Worm (Caenorhabditis elegans) whole organism, midembryonic: ENCODE results near the gene C27D6.11.
"Not testable (repeated sequence)": the region's sequence is repeated elsewhere in the genome, so short reads cannot be mapped to it uniquely, and the experiment has no call there.

ENCODE experiments used
- T22C8.4 ChIP-seq: fragments of 200-800 bp; sonication (Bioruptor generic); IDR thresholded peaks from 2 replicates; pipeline ENCODE4 v1.3.6; 2022; ENCODE audit warnings: missing genetic modification characterization, missing compliant biosample characterization
- cog-1 ChIP-seq: sonication (generic microtip); optimal IDR thresholded peaks from 2 replicates; lab custom pipeline; 2016; ENCODE audit warnings: missing genetic modification characterization, missing compliant biosample characterization
- flt-1 ChIP-seq: fragments of 200-800 bp; sonication (Bioruptor generic); IDR thresholded peaks from 2 replicates; pipeline ENCODE4 v1.3.6; 2022; ENCODE audit warnings: missing genetic modification characterization, missing compliant biosample characterization
- klf-2 ChIP-seq: fragments of 200-800 bp; sonication (Bioruptor generic); conservative IDR thresholded peaks from 2 replicates; pipeline ENCODE4 v1.3.6; 2022; ENCODE audit warnings: missing genetic modification reagents, missing genetic modification characterization, missing compliant biosample characterization
- med-1 ChIP-seq: sonication (generic microtip); optimal IDR thresholded peaks from 2 replicates; lab custom pipeline; 2017; ENCODE audit warnings: missing genetic modification characterization, mild to moderate bottlenecking, missing compliant biosample characterization, antibody characterized with exemption, missing genetic modification reagents; ENCODE audit not compliant: insufficient read depth
- ref-1 ChIP-seq: fragments of 200-800 bp; sonication (Bioruptor generic); conservative IDR thresholded peaks from 2 replicates; pipeline ENCODE4 v1.3.6; 2022; ENCODE audit warnings: missing genetic modification reagents, missing genetic modification characterization, missing compliant biosample characterization
- tab-1 ChIP-seq: fragments of 200-800 bp; sonication (Bioruptor generic); IDR thresholded peaks from 2 replicates; pipeline ENCODE4 v1.3.6; 2022; ENCODE audit warnings: missing genetic modification characterization, missing compliant biosample characterization
- ztf-23 ChIP-seq: fragments of 200-800 bp; sonication (Bioruptor generic); IDR thresholded peaks from 2 replicates; pipeline ENCODE4 v1.3.6; 2022; ENCODE audit warnings: missing genetic modification reagents, missing genetic modification characterization, missing compliant biosample characterization
- ztf-29 ChIP-seq: fragments of 200-800 bp; sonication (Bioruptor generic); IDR thresholded peaks from 2 replicates; pipeline ENCODE4 v1.3.6; 2022; ENCODE audit warnings: missing genetic modification reagents, missing genetic modification characterization, missing compliant biosample characterization

C27D6.11 gene

DNA sequence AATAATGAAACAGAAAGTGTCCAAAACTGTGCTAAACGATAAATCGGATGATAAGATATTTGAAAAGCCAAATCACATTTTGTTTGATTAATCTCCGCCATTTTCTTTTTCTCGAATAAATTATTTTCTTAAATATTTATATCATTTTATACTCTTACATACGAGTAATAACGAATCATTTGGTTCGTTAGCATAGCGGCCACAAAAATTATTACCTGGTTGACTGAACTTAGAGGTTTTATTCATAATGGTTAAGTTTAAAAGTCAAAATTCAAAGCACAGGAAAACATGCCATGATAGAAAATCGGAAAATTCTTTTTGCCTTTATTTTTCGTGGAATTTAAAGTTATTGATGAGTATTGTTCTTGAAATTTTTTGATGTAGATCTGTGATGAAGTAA, 2.3 kb upstream of the C27D6.11 start, which contains the start of gene srb-5:
TSS of gene srb-5 (minus strand) at position 101 of the 400 bp plus-strand sequence.
- TF ChIP-seq flt-1 (GFP tag; lab: Robert Waterston, UW), result no peak

DNA sequence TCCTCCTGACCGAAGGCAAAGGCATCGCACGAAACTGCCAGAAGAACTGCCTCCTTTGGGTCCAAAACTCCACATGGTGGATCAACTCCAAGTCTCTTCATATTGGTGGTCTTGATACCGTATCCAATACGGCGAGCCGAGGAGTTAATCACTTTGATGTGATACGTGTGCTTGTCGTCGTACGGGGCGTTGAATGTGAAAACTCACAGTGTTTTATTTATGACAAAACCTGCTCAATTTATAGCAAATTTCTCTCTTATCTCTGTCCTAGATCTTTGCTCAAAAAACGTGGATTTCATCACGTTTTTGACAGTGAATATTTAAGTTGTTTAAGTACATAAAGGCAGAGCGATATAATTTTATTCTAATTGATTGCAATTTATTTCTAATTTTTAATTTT, 2.2 kb downstream of the C27D6.11 start, which contains the start of gene F58A6.9:
TSS of gene F58A6.9 (minus strand) at position 101 of the 400 bp plus-strand sequence.
- not testable (repeated sequence) for TF ChIP-seq ztf-29 (GFP tag; lab: Robert Waterston, UW); T22C8.4 (GFP tag; lab: Robert Waterston, UW); cog-1 (tag; lab: Kevin White, UChicago)

DNA sequence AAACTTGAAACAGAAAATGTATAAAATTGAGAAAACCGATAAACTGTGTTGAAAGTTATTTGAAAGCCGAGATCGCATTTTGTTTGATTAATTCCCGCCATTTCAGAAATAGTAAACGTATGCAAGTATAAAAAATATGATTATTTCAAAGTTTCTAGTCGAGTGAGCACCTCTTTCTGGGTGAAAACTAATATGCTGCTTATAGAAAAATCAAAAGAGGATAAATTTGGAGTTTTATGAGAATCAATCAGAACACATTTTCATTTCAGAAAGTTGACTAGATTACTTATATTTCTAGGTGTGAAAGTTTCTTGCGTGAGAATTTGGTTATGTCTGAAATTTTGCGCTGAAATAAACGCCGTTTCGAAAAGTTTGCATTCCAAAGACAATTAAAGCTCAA, 3.5 kb downstream of the C27D6.11 start, which contains the start of gene srb-13:
TSS of gene srb-13 (minus strand) at position 101 of the 400 bp plus-strand sequence.
- TF ChIP-seq T22C8.4 (GFP tag; lab: Robert Waterston, UW) (no peak), ref-1 (GFP tag; lab: Robert Waterston, UW) (no peak), ztf-23 (GFP tag; lab: Robert Waterston, UW) (no peak)

DNA sequence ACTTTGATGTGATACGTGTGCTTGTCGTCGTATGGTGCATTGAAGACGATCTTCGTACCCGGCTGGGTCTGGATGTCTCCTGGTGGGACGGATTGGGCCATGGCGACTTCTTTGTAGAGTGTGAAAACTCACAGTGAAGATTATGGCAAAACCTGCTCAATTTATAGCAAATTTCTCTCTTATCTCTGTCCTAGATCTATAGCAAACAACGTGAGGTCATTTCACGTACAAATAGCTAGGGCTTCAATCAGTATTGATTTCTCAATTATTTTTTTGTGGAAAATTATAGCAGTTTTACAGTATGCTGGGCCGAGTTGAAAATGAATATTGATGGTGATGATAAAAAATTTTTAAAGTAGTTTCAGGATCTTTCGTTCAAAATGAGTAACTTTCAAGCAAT, 4.0 kb downstream of the C27D6.11 start, which contains the start of gene msp-45:
TSS of gene msp-45 (minus strand) at position 101 of the 400 bp plus-strand sequence.
- TF ChIP-seq cog-1 (tag; lab: Kevin White, UChicago), result no peak
- TF ChIP-seq ztf-29 (GFP tag; lab: Robert Waterston, UW), result no peak
- no peak for TF ChIP-seq T22C8.4 (GFP tag; lab: Robert Waterston, UW)
- TF ChIP-seq ref-1 (GFP tag; lab: Robert Waterston, UW), result no peak
- TF ChIP-seq med-1 (GFP tag; lab: Kevin White, UChicago), result no peak
- TF ChIP-seq tab-1 (GFP tag; lab: Robert Waterston, UW), result no peak
- TF ChIP-seq flt-1 (GFP tag; lab: Robert Waterston, UW), result no peak
- no peak for TF ChIP-seq ztf-23 (GFP tag; lab: Robert Waterston, UW)
- no peak for TF ChIP-seq klf-2 (GFP tag; lab: Robert Waterston, UW)

DNA sequence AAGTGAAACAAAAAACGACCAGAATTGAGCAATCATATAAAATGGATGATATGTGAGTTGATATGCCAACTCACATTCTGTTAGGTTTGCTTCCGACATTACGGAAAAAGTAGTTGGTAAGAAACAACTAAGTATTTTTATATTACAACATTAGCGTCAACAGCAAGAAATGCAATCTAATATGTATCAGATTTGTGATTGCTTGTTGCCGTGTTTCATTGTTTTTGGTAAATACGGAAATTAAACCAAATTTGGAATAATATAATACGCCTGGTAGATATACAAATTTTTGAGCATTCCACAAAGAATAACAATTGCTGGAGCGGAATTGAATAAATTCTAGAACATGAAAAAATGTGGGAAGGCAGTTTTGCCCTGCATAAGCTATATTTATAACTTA, 6.5 kb downstream of the C27D6.11 start, which contains the start of gene srb-12:
TSS of gene srb-12 (minus strand) at position 101 of the 400 bp plus-strand sequence.
- no peak for TF ChIP-seq flt-1 (GFP tag; lab: Robert Waterston, UW)
- TF ChIP-seq ztf-29 (GFP tag; lab: Robert Waterston, UW), result no peak
- no peak for TF ChIP-seq klf-2 (GFP tag; lab: Robert Waterston, UW)
- no peak for TF ChIP-seq cog-1 (tag; lab: Kevin White, UChicago)
- TF ChIP-seq med-1 (GFP tag; lab: Kevin White, UChicago), result no peak
- TF ChIP-seq ztf-23 (GFP tag; lab: Robert Waterston, UW), result no peak
- no peak for TF ChIP-seq ref-1 (GFP tag; lab: Robert Waterston, UW)

DNA sequence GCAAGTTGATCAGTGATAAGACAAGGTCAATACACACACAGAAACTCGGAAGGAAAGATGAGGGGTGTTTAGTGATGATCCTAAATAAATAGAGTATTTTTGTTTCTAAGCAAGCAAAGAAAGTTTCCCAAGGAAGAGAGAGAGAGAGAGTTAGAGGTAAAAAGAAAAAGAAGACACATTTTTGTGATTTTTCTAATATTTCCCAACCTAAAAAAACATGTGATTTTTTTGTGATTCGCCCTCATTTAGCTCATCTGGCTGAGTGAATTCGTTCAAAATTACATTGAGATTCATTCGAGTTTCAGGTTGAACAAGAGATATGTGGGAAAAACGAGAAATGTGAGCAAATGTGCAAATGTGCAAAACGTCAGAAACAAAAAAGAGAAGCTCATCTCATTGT, 10.2 kb downstream of the C27D6.11 start, which contains the start of gene srb-16:
TSS of gene srb-16 (minus strand) at position 101 of the 400 bp plus-strand sequence.
- no peak for TF ChIP-seq flt-1 (GFP tag; lab: Robert Waterston, UW)
- no peak for TF ChIP-seq klf-2 (GFP tag; lab: Robert Waterston, UW)
- TF ChIP-seq tab-1 (GFP tag; lab: Robert Waterston, UW), result no peak
- no peak for TF ChIP-seq ztf-23 (GFP tag; lab: Robert Waterston, UW)
- TF ChIP-seq ref-1 (GFP tag; lab: Robert Waterston, UW), result no peak
- no peak for TF ChIP-seq ztf-29 (GFP tag; lab: Robert Waterston, UW)
- TF ChIP-seq T22C8.4 (GFP tag; lab: Robert Waterston, UW), result no peak
- TF ChIP-seq med-1 (GFP tag; lab: Kevin White, UChicago), result no peak
- no peak for TF ChIP-seq cog-1 (tag; lab: Kevin White, UChicago)

DNA sequence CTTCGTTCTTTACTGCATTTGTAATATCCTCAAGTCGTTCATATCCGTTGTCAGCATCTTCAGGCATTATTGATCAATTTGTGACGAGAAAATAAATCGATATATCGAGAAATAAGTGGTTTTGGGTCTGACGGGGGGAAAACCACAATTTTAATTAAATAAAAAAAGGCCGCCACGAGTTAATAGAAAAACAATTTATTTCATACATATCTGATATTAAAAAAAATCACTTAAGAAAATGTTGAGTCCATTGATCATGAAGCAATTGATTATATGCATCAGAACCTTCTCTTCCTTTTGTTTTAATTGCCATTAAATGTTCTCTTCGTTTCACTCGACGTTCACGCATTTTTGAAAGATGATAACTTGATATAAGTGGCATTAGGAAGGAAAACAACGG, 12.7 kb downstream of the C27D6.11 start, which contains the start of gene F58A6.5:
TSS of gene F58A6.5 (minus strand) at position 101 of the 400 bp plus-strand sequence.
- no peak for TF ChIP-seq ref-1 (GFP tag; lab: Robert Waterston, UW)
- TF ChIP-seq ztf-23 (GFP tag; lab: Robert Waterston, UW), result no peak
- TF ChIP-seq cog-1 (tag; lab: Kevin White, UChicago), result no peak
- no peak for TF ChIP-seq tab-1 (GFP tag; lab: Robert Waterston, UW)
- no peak for TF ChIP-seq med-1 (GFP tag; lab: Kevin White, UChicago)
- TF ChIP-seq ztf-29 (GFP tag; lab: Robert Waterston, UW), result no peak
- TF ChIP-seq flt-1 (GFP tag; lab: Robert Waterston, UW), result no peak

DNA sequence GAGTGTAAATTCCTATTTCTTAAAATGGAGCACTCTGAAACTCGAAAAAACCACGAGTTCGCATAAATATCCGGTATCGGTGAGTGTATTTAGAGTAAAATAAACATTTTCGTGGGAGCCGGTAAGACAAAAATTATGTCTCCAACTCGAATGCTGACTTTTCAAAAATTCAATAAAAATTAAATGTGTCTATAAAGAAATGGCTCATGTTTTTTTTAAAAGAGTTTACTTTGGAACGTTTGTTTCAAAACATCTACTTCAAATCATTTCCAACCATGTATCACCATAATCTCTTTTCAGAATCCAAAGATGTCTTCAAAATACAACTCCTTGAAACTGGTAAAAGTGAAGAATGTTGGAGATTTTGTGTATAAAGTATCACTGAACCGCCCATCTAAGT, 18.4 kb downstream of the C27D6.11 start, which contains the start of gene F58A6.1:
TSS of gene F58A6.1 (plus strand) at position 301 of the 400 bp plus-strand sequence.
- TF ChIP-seq cog-1 (tag; lab: Kevin White, UChicago), result no peak
- no peak for TF ChIP-seq klf-2 (GFP tag; lab: Robert Waterston, UW)
- TF ChIP-seq T22C8.4 (GFP tag; lab: Robert Waterston, UW), result no peak
- TF ChIP-seq tab-1 (GFP tag; lab: Robert Waterston, UW), result no peak

DNA sequence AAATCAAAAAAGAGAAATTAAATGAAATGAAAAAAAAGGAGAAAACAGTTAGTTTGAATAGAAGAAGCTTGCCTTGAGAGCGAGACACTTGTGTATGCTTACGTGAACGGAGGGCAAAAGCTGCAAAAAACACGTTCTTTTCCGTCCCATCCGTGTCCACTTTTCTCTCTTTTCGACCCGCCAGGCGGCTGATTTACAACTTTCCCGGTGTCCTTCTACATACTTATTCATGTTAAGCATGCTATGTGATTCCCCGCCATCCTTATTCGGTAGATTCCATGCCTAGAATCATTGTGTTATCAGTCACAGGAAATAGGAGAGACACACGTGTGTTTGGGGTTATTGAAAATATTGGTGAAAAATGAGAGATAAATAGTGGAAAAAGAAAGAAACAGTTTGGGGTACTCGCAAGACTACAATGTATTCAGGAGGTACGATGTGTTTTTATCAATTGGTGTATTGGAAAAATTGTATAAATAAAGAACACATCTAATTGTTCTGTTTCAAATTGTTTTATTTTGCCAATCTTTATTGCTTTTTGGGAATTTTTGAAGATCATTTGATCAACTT, 19.0 kb downstream of the C27D6.11 start, which contains the start of gene nas-29:
TSS of gene nas-29 (minus strand) at position 92 of the 570 bp plus-strand sequence.
- TF ChIP-seq flt-1 (GFP tag; lab: Robert Waterston, UW) (no peak), med-1 (GFP tag; lab: Kevin White, UChicago) (no peak)

DNA sequence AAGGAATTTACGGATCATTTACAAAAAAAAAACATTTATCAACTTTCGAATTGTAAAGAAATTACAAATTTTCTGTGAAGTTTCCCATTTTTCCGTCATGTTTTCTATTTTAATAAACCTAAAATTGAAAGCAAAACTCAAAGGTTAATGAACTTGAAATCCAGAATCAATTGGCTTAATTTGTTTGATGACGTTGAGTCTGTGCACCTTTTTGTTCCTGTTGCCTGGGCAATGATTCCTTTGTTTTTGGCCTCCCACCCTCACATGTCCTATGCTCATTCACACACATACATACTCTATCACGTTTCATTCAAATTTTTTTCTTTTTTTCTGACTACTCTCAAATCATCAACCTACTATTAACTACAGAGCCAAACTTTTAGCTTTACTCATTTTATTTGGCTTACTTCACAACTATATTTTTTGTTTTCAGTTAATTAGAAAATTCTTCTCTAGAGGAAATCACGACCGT, 24.7 kb downstream of the C27D6.11 start, which contains the start of gene F58A6.2:
TSS of gene F58A6.2 (plus strand) at position 422 of the 472 bp plus-strand sequence.
- TF ChIP-seq tab-1 (GFP tag; lab: Robert Waterston, UW) (no peak), ztf-23 (GFP tag; lab: Robert Waterston, UW) (no peak), flt-1 (GFP tag; lab: Robert Waterston, UW) (no peak), cog-1 (tag; lab: Kevin White, UChicago) (no peak), ref-1 (GFP tag; lab: Robert Waterston, UW) (no peak), klf-2 (GFP tag; lab: Robert Waterston, UW) (no peak), T22C8.4 (GFP tag; lab: Robert Waterston, UW) (no peak), med-1 (GFP tag; lab: Kevin White, UChicago) (no peak), ztf-29 (GFP tag; lab: Robert Waterston, UW) (no peak)
